Worm (Caenorhabditis elegans): ENCODE measurements around the gene algn-8.

Gene algn-8

DNA sequence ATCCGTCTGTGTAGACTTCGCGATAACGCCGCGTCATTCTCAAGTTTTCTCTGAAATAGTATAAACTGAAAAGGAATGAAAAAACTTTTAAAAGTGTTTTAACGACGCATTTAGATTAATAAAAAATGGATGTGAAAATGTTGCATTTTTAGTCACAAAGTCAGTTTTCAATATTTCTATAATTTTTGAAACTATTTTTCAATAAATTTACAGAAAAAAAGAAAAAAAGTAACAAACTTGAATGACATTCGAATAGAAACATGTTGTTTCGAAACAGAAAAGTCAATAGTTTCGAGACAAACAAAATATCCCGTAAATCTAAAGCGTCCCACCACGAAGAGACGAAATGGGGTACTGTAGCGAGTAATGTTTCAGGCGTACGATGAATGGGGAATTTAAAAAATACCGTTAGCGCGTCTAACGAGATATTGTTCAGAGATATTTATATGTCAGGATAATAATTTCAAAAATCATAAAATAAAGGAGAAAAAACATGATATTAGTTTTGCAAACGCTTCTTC, 44.2 kb downstream of the algn-8 start, which contains the start of gene rnh-1.2:
Gene rnh-1.2 (minus strand): TSS at position 51 of the 521 bp plus-strand sequence.
- no peak for TF ChIP-seq elt-4 (tag; optimal IDR thresholded peaks at IDR 0.05)
- TF ChIP-seq pros-1 (tag; optimal IDR thresholded peaks at IDR 0.05): no peak
- no peak for TF ChIP-seq ama-1 (optimal IDR thresholded peaks at IDR 0.05)
- TF ChIP-seq dmd-4 (tag; optimal IDR thresholded peaks at IDR 0.05; ENCODE audit: borderline replicate concordance): no peak
- no peak for TF ChIP-seq pqm-1 (tag; optimal IDR thresholded peaks at IDR 0.05)
- no peak for TF ChIP-seq pax-1 (tag; optimal IDR thresholded peaks at IDR 0.05)
- TF ChIP-seq unc-86 (tag; optimal IDR thresholded peaks at IDR 0.05): no peak
- TF ChIP-seq lim-6 (tag; optimal IDR thresholded peaks at IDR 0.05): no peak
- no peak for TF ChIP-seq lin-11 (tag; optimal IDR thresholded peaks at IDR 0.05)
- no peak for TF ChIP-seq ref-2 (tag; optimal IDR thresholded peaks at IDR 0.05)
- TF ChIP-seq ceh-22 (tag; optimal IDR thresholded peaks at IDR 0.05): no peak
- no peak for TF ChIP-seq ceh-9 (tag; optimal IDR thresholded peaks at IDR 0.05)
- TF ChIP-seq pat-9 (tag; optimal IDR thresholded peaks at IDR 0.05): no peak

DNA sequence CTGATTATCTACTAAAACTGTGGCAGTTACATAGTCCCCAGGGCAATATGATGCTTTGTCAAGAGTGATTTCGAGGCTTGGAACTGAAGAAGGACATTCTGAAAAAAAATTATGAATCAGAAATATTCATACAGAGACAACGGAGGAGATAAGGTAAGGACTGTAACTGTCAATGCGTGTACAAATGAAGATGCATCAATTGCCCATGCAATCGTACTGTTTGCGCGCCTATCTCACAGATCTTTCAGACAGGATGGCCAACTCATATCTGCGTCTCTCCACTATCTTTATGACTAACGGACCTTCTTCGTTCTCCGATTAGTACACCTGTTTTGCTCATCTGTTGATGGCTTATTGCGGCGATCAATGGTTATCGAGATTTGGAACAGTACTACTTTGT, 45.9 kb downstream of the algn-8 start, which contains the start of gene ZK938.11:
Gene ZK938.11 (minus strand): TSS at position 101 of the 400 bp plus-strand sequence.
- TF ChIP-seq lim-6 (tag; optimal IDR thresholded peaks at IDR 0.05) (no peak), che-1 (tag; optimal IDR thresholded peaks at IDR 0.05) (no peak), fkh-10 (GFP tag; optimal IDR thresholded peaks at IDR 0.05) (no peak), ceh-48 (tag; optimal IDR thresholded peaks at IDR 0.05) (no peak), ets-4 (tag; optimal IDR thresholded peaks at IDR 0.05) (no peak), K02D7.2 (tag; optimal IDR thresholded peaks at IDR 0.05) (no peak), elt-2 (tag; optimal IDR thresholded peaks at IDR 0.05) (no peak), hlh-15 (tag; optimal IDR thresholded peaks at IDR 0.05) (no peak), nhr-232 (tag; optimal IDR thresholded peaks at IDR 0.05) (no peak), hlh-6 (tag; optimal IDR thresholded peaks at IDR 0.05) (no peak), unc-3 (GFP tag; conservative IDR thresholded peaks at IDR 0.05) (no peak), unc-3 (tag; optimal IDR thresholded peaks at IDR 0.05) (no peak), unc-86 (tag; optimal IDR thresholded peaks at IDR 0.05) (no peak), tbx-2 (tag; optimal IDR thresholded peaks at IDR 0.05) (no peak), nhr-11 (tag; optimal IDR thresholded peaks at IDR 0.05) (no peak), ceh-6 (GFP tag; optimal IDR thresholded peaks at IDR 0.05) (no peak), pha-4 (tag; optimal IDR thresholded peaks at IDR 0.05) (no peak)

ce11 chrII:9838260-9838935, 47.8 kb downstream of the algn-8 start, which contains the start of gene arrd-4:
arrd-4 (minus strand) TSS chrII:9838310.
- TF ChIP-seq unc-42 (tag; optimal IDR thresholded peaks at IDR 0.05): peak; percentile 91
- peak; percentile 40 for TF ChIP-seq ceh-14 (tag; optimal IDR thresholded peaks at IDR 0.05)
- TF ChIP-seq ets-4 (tag; optimal IDR thresholded peaks at IDR 0.05): no peak
- TF ChIP-seq nfya-1 (tag; optimal IDR thresholded peaks at IDR 0.05): peak; percentile 9

ce11 chrII:9835958-9836357, 50.3 kb downstream of the algn-8 start:
- TF ChIP-seq sdc-2 (tag; optimal IDR thresholded peaks at IDR 0.05) (no peak), unc-3 (GFP tag; conservative IDR thresholded peaks at IDR 0.05) (no peak), unc-3 (tag; optimal IDR thresholded peaks at IDR 0.05) (no peak), dmd-4 (tag; optimal IDR thresholded peaks at IDR 0.05; ENCODE audit: borderline replicate concordance) (no peak), rnt-1 (tag; optimal IDR thresholded peaks at IDR 0.05) (no peak)

- TF ChIP-seq npax-4 (tag; optimal IDR thresholded peaks at IDR 0.05) (no peak), gmeb-2 (tag; optimal IDR thresholded peaks at IDR 0.05) (no peak), ceh-48 (tag; optimal IDR thresholded peaks at IDR 0.05) (no peak), pat-9 (tag; optimal IDR thresholded peaks at IDR 0.05) (no peak), K02D7.2 (tag; optimal IDR thresholded peaks at IDR 0.05) (no peak), zip-5 (tag; optimal IDR thresholded peaks at IDR 0.05) (no peak), T23F11.4 (GFP tag; optimal IDR thresholded peaks at IDR 0.05) (no peak), elt-4 (tag; optimal IDR thresholded peaks at IDR 0.05) (no peak), ceh-24 (tag; optimal IDR thresholded peaks at IDR 0.05) (no peak), elt-2 (tag; optimal IDR thresholded peaks at IDR 0.05) (no peak), odd-2 (tag; optimal IDR thresholded peaks at IDR 0.05) (no peak), hlh-8 (tag; optimal IDR thresholded peaks at IDR 0.05) (no peak)
These were observed 51.3 kb downstream of the algn-8 start, which contains the start of gene arrd-5 for ce11 chrII:9834921-9835320. arrd-5 (plus strand) TSS chrII:9835221.

All from whole organism, late embryonic.